Fruit fly (Drosophila melanogaster) Kc167 (cell line): ENCODE data around the gene SKIP.

Experiments
- Myc ChIP-seq: fragments of >200 bp; optimal IDR thresholded peaks from 2 replicates; lab custom pipeline; 2017; ENCODE audit warnings: missing external identifiers
- Sin3A ChIP-seq: fragments of >200 bp; optimal IDR thresholded peaks from 2 replicates; lab custom pipeline; 2018; ENCODE audit warnings: missing external identifiers
- h ChIP-seq: fragments of >200 bp; optimal IDR thresholded peaks from 3 replicates; lab custom pipeline; 2018; ENCODE audit warnings: missing external identifiers
- insv ChIP-seq: fragments of >200 bp; optimal IDR thresholded peaks from 3 replicates; lab custom pipeline; 2018; ENCODE audit warnings: missing external identifiers
- psq ChIP-seq: fragments of >200 bp; optimal IDR thresholded peaks from 2 replicates; lab custom pipeline; 2017; ENCODE audit warnings: missing external identifiers
- ttk ChIP-seq: sonication (Bioruptor generic); optimal IDR thresholded peaks from 2 replicates; lab custom pipeline; 2017; ENCODE audit warnings: missing external identifiers

DNA sequence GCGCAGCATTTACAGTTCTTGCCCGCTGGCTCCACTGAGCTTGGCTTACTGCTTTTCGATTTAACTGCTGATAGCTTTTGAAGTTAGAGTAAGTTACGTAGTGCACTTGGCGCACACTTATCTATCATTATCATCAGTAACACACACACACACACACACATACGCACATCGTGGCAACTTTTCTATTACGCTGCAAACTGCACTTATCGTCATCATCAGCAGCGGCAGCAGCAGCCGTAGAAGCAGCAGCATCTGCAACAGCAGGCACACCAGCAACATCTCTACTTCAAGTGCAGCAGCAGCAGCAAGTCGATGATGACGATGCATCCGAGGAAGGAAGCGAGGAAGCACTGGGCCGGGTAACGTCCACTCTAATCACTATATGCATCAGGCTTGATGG is 25.1 kb downstream of the SKIP start:
- TF ChIP-seq ttk (no peak), Sin3A (no peak), h (lab: Kevin White, UChicago) (no peak), psq (no peak), insv (lab: Kevin White, UChicago) (no peak), Myc (lab: Kevin White, UChicago) (no peak)
